Fruit fly (Drosophila melanogaster): ENCODE results near the gene Art6.
A peak's percentile ranks its signal among the peaks of the same experiment; 100 is the strongest.

Art6 gene

dm6 chr3R:13984922-13985581 is 39.4 kb upstream of the Art6 start (continued):
- peak; percentile 58 for TF ChIP-seq CG9437 (GFP tag; optimal IDR thresholded peaks at IDR 0.05)
- TF ChIP-seq tio (GFP tag; optimal IDR thresholded peaks at IDR 0.05) = peak; percentile 46
- peak; percentile 75 for TF ChIP-seq Blimp-1 (GFP tag; optimal IDR thresholded peaks at IDR 0.05)
- no peak for TF ChIP-seq CG4617 (GFP tag; optimal IDR thresholded peaks at IDR 0.05; ENCODE audit: borderline replicate concordance)
- peak; percentile 73 for TF ChIP-seq Hsf (GFP tag; optimal IDR thresholded peaks at IDR 0.05)
- no peak for TF ChIP-seq CG3995 (GFP tag; optimal IDR thresholded peaks at IDR 0.05)
- peak; percentile 36; the same call in 1 of the 2 replicates for TF ChIP-seq CG6272 (GFP tag; IDR thresholded peaks at IDR 0.05)
- peak; percentile 91 for TF ChIP-seq CG4404 (GFP tag; IDR thresholded peaks at IDR 0.05)
- TF ChIP-seq CG34422 (GFP tag; IDR thresholded peaks at IDR 0.05) = peak; percentile 51; the same call in 1 of the 3 replicates
- peak; percentile 28 to 69 for TF ChIP-seq Hr51 (GFP tag; optimal IDR thresholded peaks at IDR 0.05)
- no peak for TF ChIP-seq sens-2 (GFP tag; IDR thresholded peaks at IDR 0.05)
- peak; percentile 26 for TF ChIP-seq CHES-1-like (GFP tag; optimal IDR thresholded peaks at IDR 0.05)
- peak; percentile 48 for TF ChIP-seq CG1792 (GFP tag; optimal IDR thresholded peaks at IDR 0.05)
- peak; percentile 33 for TF ChIP-seq CG6683 (GFP tag; optimal IDR thresholded peaks at IDR 0.05)
- TF ChIP-seq Dek (tag; optimal IDR thresholded peaks at IDR 0.05) = peak; percentile 20
- TF ChIP-seq wek (GFP tag; optimal IDR thresholded peaks at IDR 0.05) = no peak
- TF ChIP-seq slbo (GFP tag; IDR thresholded peaks at IDR 0.05) = peak; percentile 41
- peak; percentile 59 for TF ChIP-seq CG1024 (GFP tag; IDR thresholded peaks at IDR 0.05)
- peak; percentile 81 for TF ChIP-seq CG17361 (GFP tag; IDR thresholded peaks at IDR 0.05)
- TF ChIP-seq Trl (optimal IDR thresholded peaks at IDR 0.05) = no peak
- peak; percentile 64 for TF ChIP-seq Trl (GFP tag; optimal IDR thresholded peaks at IDR 0.05)
- peak; percentile 45 for TF ChIP-seq Bteb2 (GFP tag; optimal IDR thresholded peaks at IDR 0.05)
- no peak for TF ChIP-seq slou (GFP tag; optimal IDR thresholded peaks at IDR 0.05)
- TF ChIP-seq emc (GFP tag; optimal IDR thresholded peaks at IDR 0.05) = peak; percentile 31
- 0 out of 2 replicates have a peak, but pooled peaks have one; percentile 31 for TF ChIP-seq wor (GFP tag; IDR thresholded peaks at IDR 0.05)
- TF ChIP-seq ro (GFP tag; IDR thresholded peaks at IDR 0.05) = no peak
- TF ChIP-seq Opbp (GFP tag; IDR thresholded peaks at IDR 0.05; ENCODE audit: partially characterized antibody) = no peak
- TF ChIP-seq CG18262 (tag; optimal IDR thresholded peaks at IDR 0.05) = peak; percentile 90
- no peak for TF ChIP-seq ERR (GFP tag; optimal IDR thresholded peaks at IDR 0.05)
- peak; percentile 53 for TF ChIP-seq gt (GFP tag; IDR thresholded peaks at IDR 0.05)
- TF ChIP-seq Doc3 (GFP tag; IDR thresholded peaks at IDR 0.05; ENCODE audit: partially characterized antibody) = no peak
- no peak for TF ChIP-seq sr (GFP tag; IDR thresholded peaks at IDR 0.05)
- peak; percentile 67; the same call in 1 of the 2 replicates for TF ChIP-seq chm (GFP tag; IDR thresholded peaks at IDR 0.05)
- peak; percentile 86 for TF ChIP-seq vvl (GFP tag; IDR thresholded peaks at IDR 0.05)
- TF ChIP-seq Kr (GFP tag; optimal IDR thresholded peaks at IDR 0.05) = peak; percentile 69
- TF ChIP-seq CG13624 (GFP tag; optimal IDR thresholded peaks at IDR 0.05) = peak; percentile 8
- no peak for TF ChIP-seq prd (optimal IDR thresholded peaks at IDR 0.05)
- peak; percentile 94 for TF ChIP-seq prd (GFP tag; IDR thresholded peaks at IDR 0.05)
- TF ChIP-seq jing (GFP tag; optimal IDR thresholded peaks at IDR 0.05) = peak; percentile 39
- TF ChIP-seq lola (GFP tag; optimal IDR thresholded peaks at IDR 0.05) = peak in 1 of 3 experiments; percentile 88
- peak; percentile 21 for TF ChIP-seq CG8281 (tag; optimal IDR thresholded peaks at IDR 0.05)
- peak in 1 of 2 experiments; percentile 30 for TF ChIP-seq Eip74EF (GFP tag; optimal IDR thresholded peaks at IDR 0.05)
- TF ChIP-seq nerfin-2 (GFP tag; IDR thresholded peaks at IDR 0.05; ENCODE audit: partially characterized antibody) = no peak
- TF ChIP-seq CG32772 (GFP tag; IDR thresholded peaks at IDR 0.05) = peak; percentile 73
- TF ChIP-seq CG34224 (GFP tag; IDR thresholded peaks at IDR 0.05; ENCODE audit: partially characterized antibody) = no peak
- peak; percentile 68 for TF ChIP-seq CG12104 (GFP tag; optimal IDR thresholded peaks at IDR 0.05)
- peak; percentile 92 for TF ChIP-seq CG17829 (tag; optimal IDR thresholded peaks at IDR 0.05)
- no peak for TF ChIP-seq CG10274 (GFP tag; optimal IDR thresholded peaks at IDR 0.05)
- peak; percentile 6 for TF ChIP-seq cato (GFP tag; optimal IDR thresholded peaks at IDR 0.05; ENCODE audit: borderline replicate concordance)
